Fruit fly (Drosophila melanogaster) whole organism, prepupa: ENCODE data around the gene Elp5.

Experiments used
- CG1621 ChIP-seq: fragments of 200-800 bp; sonication (Bioruptor generic); optimal IDR thresholded peaks from 3 replicates; lab custom pipeline; 2018; ENCODE audit warnings: missing biosample characterization, mild to moderate bottlenecking, missing genetic modification characterization
- CG34406 ChIP-seq: fragments of 200-800 bp; sonication (Bioruptor generic); optimal IDR thresholded peaks from 3 replicates; lab custom pipeline; 2016; ENCODE audit warnings: missing biosample characterization, missing genetic modification characterization
- CG6276 ChIP-seq: fragments of 200-800 bp; sonication (Bioruptor generic); optimal IDR thresholded peaks from 2 replicates; lab custom pipeline; 2017; ENCODE audit warnings: missing biosample characterization, mild to moderate bottlenecking, missing genetic modification characterization
- Ets21C ChIP-seq: fragments of 200-800 bp; sonication (Bioruptor generic); optimal IDR thresholded peaks from 3 replicates; lab custom pipeline; 2016; ENCODE audit warnings: missing biosample characterization, missing genetic modification characterization
- Gug ChIP-seq: fragments of 200-800 bp; sonication (Bioruptor generic); IDR thresholded peaks from 2 replicates; pipeline ENCODE4 v1.3.6; 2022; ENCODE audit warnings: missing biosample characterization, missing genetic modification characterization
- fd85E ChIP-seq: fragments of 200-800 bp; sonication (Bioruptor generic); optimal IDR thresholded peaks from 3 replicates; lab custom pipeline; 2016; ENCODE audit warnings: missing biosample characterization, missing genetic modification characterization
- net ChIP-seq: fragments of 200-800 bp; sonication (Bioruptor generic); optimal IDR thresholded peaks from 3 replicates; lab custom pipeline; 2016; ENCODE audit warnings: missing biosample characterization, missing genetic modification characterization
- spab ChIP-seq: fragments of 200-800 bp; sonication (Bioruptor generic); optimal IDR thresholded peaks from 2 replicates; lab custom pipeline; 2017; ENCODE audit warnings: missing biosample characterization, mild to moderate bottlenecking, missing genetic modification characterization, missing genetic modification reagents
- svp ChIP-seq: fragments of 200-800 bp; sonication (Bioruptor generic); peaks from one replicate; lab custom pipeline; 2016; ENCODE audit warnings: missing biosample characterization, missing genetic modification characterization

dm6 chr3L:2237543-2238233, 19.6 kb upstream of the Elp5 start, which contains the start of gene ACXD:
- TF ChIP-seq CG1621 (tag; lab: Kevin White, UChicago) (no peak), Gug (GFP tag; lab: Robert Waterston, UW) (no peak), CG34406 (GFP tag; lab: Kevin White, UChicago) (no peak), svp (GFP tag; lab: Kevin White, UChicago) (peak; percentile 78), Ets21C (GFP tag; lab: Kevin White, UChicago) (no peak), spab (no peak), net (GFP tag; lab: Kevin White, UChicago) (no peak), CG6276 (no peak), fd85E (GFP tag; lab: Kevin White, UChicago) (no peak)
